Fruit fly (Drosophila melanogaster) whole organism: ENCODE results near the gene dpr8.
"Not testable (repeated sequence)": the region's sequence is repeated elsewhere in the genome, so short reads cannot be mapped to it uniquely, and the experiment has no call there.

ENCODE experiments used
- CG8478 ChIP-seq: fragments of >200 bp; optimal IDR thresholded peaks from 2 replicates; lab custom pipeline; 2018; ENCODE audit warnings: inconsistent platforms
- Dll ChIP-seq: fragments of >200 bp; optimal IDR thresholded peaks from 2 replicates; lab custom pipeline; 2017
- pan ChIP-seq: fragments of >200 bp; optimal IDR thresholded peaks from 2 replicates; lab custom pipeline; 2017
- psq ChIP-seq: fragments of >200 bp; optimal IDR thresholded peaks from 2 replicates; lab custom pipeline; 2017

- not testable (repeated sequence) for TF ChIP-seq psq (lab: Kevin White, UChicago); Dll (lab: Kevin White, UChicago); CG8478; pan (lab: Kevin White, UChicago)
Observed at dm6 chrX:14317050-14317449, 5.0 kb upstream of the dpr8 start, which contains the start of gene betaNACtes6.
